Fruit fly (Drosophila melanogaster): Measurements from ENCODE around the gene spen.

DNA sequence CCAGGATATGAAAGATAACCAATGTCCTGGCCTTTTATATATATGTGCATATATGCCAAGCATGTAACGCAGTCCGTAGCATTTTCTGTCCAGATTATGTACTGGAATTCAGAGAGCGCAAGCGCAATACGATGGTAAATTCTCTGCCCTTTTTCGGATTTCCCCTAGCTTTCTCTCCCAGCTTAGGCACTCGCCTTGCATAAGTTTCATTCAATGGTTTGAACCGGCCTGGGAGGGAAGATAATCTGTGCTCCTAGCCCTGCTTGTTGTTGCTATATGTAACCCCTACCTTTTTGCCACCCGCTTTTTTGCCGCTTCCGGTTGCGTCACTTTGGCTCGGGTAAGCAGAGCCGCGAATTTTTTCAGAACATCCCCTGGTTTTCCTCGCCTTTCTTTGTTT, 20.3 kb downstream of the spen start:
- TF ChIP-seq CG12942 (GFP tag; optimal IDR thresholded peaks at IDR 0.05) = no peak
- TF ChIP-seq bcd (GFP tag; optimal IDR thresholded peaks at IDR 0.05) = no peak
- no peak for TF ChIP-seq Antp (GFP tag; optimal IDR thresholded peaks at IDR 0.05)
- TF ChIP-seq pita (GFP tag; optimal IDR thresholded peaks at IDR 0.05) = no peak
- TF ChIP-seq CG5245 (GFP tag; optimal IDR thresholded peaks at IDR 0.05) = no peak
- TF ChIP-seq NFAT (GFP tag; IDR thresholded peaks at IDR 0.05) = no peak
- no peak for TF ChIP-seq CG7987 (GFP tag; optimal IDR thresholded peaks at IDR 0.05)
- TF ChIP-seq Hr78 (GFP tag; optimal IDR thresholded peaks at IDR 0.05) = no peak
- TF ChIP-seq CG17612 (GFP tag; IDR thresholded peaks at IDR 0.05) = no peak
